Fruit fly (Drosophila melanogaster) whole organism, embryonic: Measurements from ENCODE around the gene Cyt-c1L.

Source experiments
- B-H2 ChIP-seq: fragments of 200-800 bp; sonication (Bioruptor generic); optimal IDR thresholded peaks from 2 replicates; lab custom pipeline; 2018; ENCODE audit warnings: missing biosample characterization, mild to moderate bottlenecking, missing genetic modification characterization
- CG1602 ChIP-seq: fragments of 200-800 bp; sonication (Bioruptor generic); optimal IDR thresholded peaks from 3 replicates; lab custom pipeline; 2016; ENCODE audit warnings: missing biosample characterization, missing genetic modification characterization
- CG3995 ChIP-seq: fragments of 200-800 bp; sonication (Bioruptor generic); optimal IDR thresholded peaks from 3 replicates; lab custom pipeline; 2016; ENCODE audit warnings: missing biosample characterization, missing genetic modification characterization
- Elba2 ChIP-seq: fragments of 200-800 bp; sonication (Bioruptor generic); optimal IDR thresholded peaks from 3 replicates; lab custom pipeline; 2016; ENCODE audit warnings: missing biosample characterization, missing genetic modification characterization
- gsb-n ChIP-seq: fragments of 200-800 bp; sonication (Bioruptor generic); optimal IDR thresholded peaks from 3 replicates; lab custom pipeline; 2018; ENCODE audit warnings: missing biosample characterization, mild to moderate bottlenecking, missing genetic modification characterization
- ttk ChIP-seq: fragments of 200-800 bp; sonication (Bioruptor generic); IDR thresholded peaks from 2 replicates; pipeline ENCODE4 v2.1.2; 2022; ENCODE audit warnings: missing biosample characterization, missing genetic modification characterization

DNA sequence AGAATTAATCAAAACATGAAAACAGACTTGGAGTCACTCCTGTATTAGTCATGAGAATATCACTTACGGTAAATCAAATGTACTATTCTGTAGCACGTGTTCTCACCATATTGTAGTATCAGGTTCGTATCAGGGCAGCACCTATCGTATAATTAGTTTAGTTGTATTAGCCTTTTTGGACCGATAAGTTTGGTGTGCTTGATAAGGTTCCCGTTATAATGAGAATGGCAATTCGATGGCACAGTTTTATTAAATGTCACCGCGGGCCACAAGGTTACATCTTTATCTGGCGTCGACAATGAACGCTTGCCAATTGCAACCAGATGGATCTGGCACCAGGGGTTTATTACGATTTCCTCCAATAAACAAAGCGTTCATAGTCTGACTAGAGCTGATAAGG is 45.2 kb downstream of the Cyt-c1L start:
- no peak for TF ChIP-seq Elba2 (GFP tag; lab: Kevin White, UChicago)
- no peak for TF ChIP-seq ttk (GFP tag; lab: Robert Waterston, UW)
- TF ChIP-seq gsb-n (tag; lab: Kevin White, UChicago): no peak
- no peak for TF ChIP-seq B-H2 (GFP tag; lab: Kevin White, UChicago)
- TF ChIP-seq CG1602 (GFP tag; lab: Kevin White, UChicago): no peak
- no peak for TF ChIP-seq CG3995 (GFP tag; lab: Kevin White, UChicago)
